Worm (Caenorhabditis elegans) whole organism, mixed stage, embryonic: ENCODE measurements around the gene Y119D3B.14.

ENCODE experiments used
- elt-3 ChIP-seq: fragments of 150-350 bp; optimal IDR thresholded peaks from 2 replicates; lab custom pipeline; 2014; ENCODE audit warnings: missing biosample characterization, missing genetic modification characterization
- lin-32 ChIP-seq: fragments of 200-800 bp; sonication (Bioruptor generic); optimal IDR thresholded peaks from 2 replicates; lab custom pipeline; 2018; ENCODE audit warnings: mild to moderate bottlenecking, missing genetic modification characterization, missing compliant biosample characterization
- lsy-2 ChIP-seq: fragments of 150-350 bp; optimal IDR thresholded peaks from 2 replicates; lab custom pipeline; 2014; ENCODE audit warnings: missing biosample characterization, missing genetic modification characterization
- nhr-76 ChIP-seq: sonication (generic microtip); optimal IDR thresholded peaks from 2 replicates; lab custom pipeline; 2017; ENCODE audit warnings: missing biosample characterization, missing genetic modification characterization

- TF ChIP-seq nhr-76 (tag; lab: Kevin White, UChicago) (no peak), lsy-2 (no peak), lin-32 (no peak), elt-3 (tag; lab: Kevin White, UChicago) (no peak)
These were observed 20.6 kb upstream of the Y119D3B.14 start for ce11 chrIII:1214121-1214673.
